Comparison of ENCODE assay signal across 2 worm cellular contexts in the genomic region with DNA sequence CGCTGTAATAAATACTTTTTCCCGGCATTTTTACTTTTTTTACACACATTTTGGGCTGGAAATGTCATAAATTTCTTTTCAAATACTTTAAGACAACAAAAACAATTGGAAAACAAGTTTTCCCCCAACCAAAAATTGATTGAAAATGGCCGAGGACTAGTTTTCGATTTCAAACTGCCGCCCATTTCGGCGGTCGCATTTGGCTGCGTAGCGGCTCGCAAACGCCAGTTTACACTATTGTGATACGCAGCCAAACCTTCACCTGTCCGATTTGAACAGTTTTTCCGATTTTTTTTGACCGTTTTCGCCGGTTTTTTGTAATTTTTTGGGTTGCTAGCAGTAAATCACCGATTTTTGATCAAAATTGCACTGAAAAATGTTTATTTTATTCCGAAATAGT.
TF ChIP-seq lines count a peak whose summit lies in the region.

No protein-coding gene starts in this region.

TF ChIP-seq in whole organism, L1 larva, 84 proteins besides CTCF, POLR2A, EP300 and RAD21 (continued from another document):
- TF ChIP-seq unc-62 (GFP tag; optimal IDR thresholded peaks at IDR 0.05; lab: Kevin White, UChicago), result no peak
- peak; percentile 72 for TF ChIP-seq ama-1 (optimal IDR thresholded peaks at IDR 0.05; lab: Kevin White, UChicago)
- TF ChIP-seq mep-1 (tag; optimal IDR thresholded peaks at IDR 0.05; lab: Kevin White, UChicago), result peak; percentile 97
- peak; percentile 94 for TF ChIP-seq isw-1 (GFP tag; IDR thresholded peaks at IDR 0.05; lab: Robert Waterston, UW)
- peak; percentile 86 for TF ChIP-seq ceh-8 (GFP tag; optimal IDR thresholded peaks at IDR 0.05; lab: Kevin White, UChicago)
- TF ChIP-seq fos-1 (tag; optimal IDR thresholded peaks at IDR 0.05; lab: Kevin White, UChicago), result peak; percentile 89
- peak; percentile 96 for TF ChIP-seq lin-14 (GFP tag; optimal IDR thresholded peaks at IDR 0.05; lab: Kevin White, UChicago)
- peak in 1 of 2 experiments; percentile 92 for TF ChIP-seq mdl-1 (tag; optimal IDR thresholded peaks at IDR 0.05; lab: Kevin White, UChicago)
- TF ChIP-seq C04F5.9 (tag; optimal IDR thresholded peaks at IDR 0.05; lab: Kevin White, UChicago), result peak; percentile 84
- peak; percentile 84 for TF ChIP-seq ceh-88 (GFP tag; IDR thresholded peaks at IDR 0.05; lab: Robert Waterston, UW)
- TF ChIP-seq ces-1 (GFP tag; optimal IDR thresholded peaks at IDR 0.05; lab: Kevin White, UChicago), result no peak
- TF ChIP-seq unc-98 (GFP tag; IDR thresholded peaks at IDR 0.05; lab: Robert Waterston, UW), result peak; percentile 70; the same call in 1 of the 2 replicates
- TF ChIP-seq blmp-1 (tag; optimal IDR thresholded peaks at IDR 0.05; lab: Kevin White, UChicago), result peak; percentile 88
- no peak for TF ChIP-seq tlp-1 (tag; optimal IDR thresholded peaks at IDR 0.05; lab: Kevin White, UChicago)
- peak; percentile 88 for TF ChIP-seq irx-1 (tag; optimal IDR thresholded peaks at IDR 0.05; lab: Kevin White, UChicago)
- TF ChIP-seq ztf-11 (tag; optimal IDR thresholded peaks at IDR 0.05; lab: Kevin White, UChicago), result peak; percentile 23 to 90
- TF ChIP-seq dsc-1 (tag; optimal IDR thresholded peaks at IDR 0.05; lab: Kevin White, UChicago), result peak; percentile 95
- TF ChIP-seq efl-3 (GFP tag; optimal IDR thresholded peaks at IDR 0.05; lab: Kevin White, UChicago), result peak; percentile 67
- TF ChIP-seq ets-5 (GFP tag; IDR thresholded peaks at IDR 0.05; lab: Robert Waterston, UW), result no peak
- peak; percentile 91 for TF ChIP-seq elt-2 (tag; optimal IDR thresholded peaks at IDR 0.05; lab: Kevin White, UChicago)
- TF ChIP-seq elt-3 (tag; optimal IDR thresholded peaks at IDR 0.05; lab: Kevin White, UChicago), result peak; percentile 87 to 96 (median 96)
- peak; percentile 80 for TF ChIP-seq aha-1 (tag; optimal IDR thresholded peaks at IDR 0.05; lab: Kevin White, UChicago)
- peak; percentile 97 for TF ChIP-seq grh-1 (GFP tag; IDR thresholded peaks at IDR 0.05; lab: Robert Waterston, UW)
- TF ChIP-seq unc-30 (tag; optimal IDR thresholded peaks at IDR 0.05; lab: Kevin White, UChicago), result no peak
- peak; percentile 95 to 97 for TF ChIP-seq lsy-2 (tag; optimal IDR thresholded peaks at IDR 0.05; lab: Kevin White, UChicago)
- peak; percentile 95 for TF ChIP-seq nhr-77 (tag; optimal IDR thresholded peaks at IDR 0.05; lab: Kevin White, UChicago)
- peak; percentile 96 for TF ChIP-seq nhr-19 (GFP tag; conservative IDR thresholded peaks at IDR 0.05; lab: Robert Waterston, UW)
TF ChIP-seq in whole organism, L1 larva: peak in this region for 65.

TF ChIP-seq in whole organism, young adult, 124 proteins besides CTCF, POLR2A, EP300 and RAD21 (continued from another document):
- TF ChIP-seq ama-1 (optimal IDR thresholded peaks at IDR 0.05; lab: Kevin White, UChicago), result peak; percentile 8
- TF ChIP-seq ama-1 (GFP tag; optimal IDR thresholded peaks at IDR 0.05; lab: Kevin White, UChicago), result peak in 1 of 2 experiments; percentile 52
- peak; percentile 46 for TF ChIP-seq B0035.1 (tag; optimal IDR thresholded peaks at IDR 0.05; lab: Kevin White, UChicago)
- peak; percentile 90 for TF ChIP-seq ceh-91 (GFP tag; IDR thresholded peaks at IDR 0.05; lab: Robert Waterston, UW)
- TF ChIP-seq sptf-2 (GFP tag; optimal IDR thresholded peaks at IDR 0.05; lab: Kevin White, UChicago), result peak; percentile 30
- peak; percentile 97 for TF ChIP-seq F23B12.7 (tag; optimal IDR thresholded peaks at IDR 0.05; lab: Kevin White, UChicago; ENCODE audit: insufficient read depth)
- peak; percentile 80; the same call in 1 of the 2 replicates for TF ChIP-seq cebp-2 (GFP tag; IDR thresholded peaks at IDR 0.05; lab: Robert Waterston, UW)
- TF ChIP-seq nhr-179 (tag; optimal IDR thresholded peaks at IDR 0.05; lab: Kevin White, UChicago), result no peak
- peak; percentile 47; the same call in 1 of the 2 replicates for TF ChIP-seq ceh-58 (GFP tag; IDR thresholded peaks at IDR 0.05; lab: Robert Waterston, UW)
- TF ChIP-seq somi-1 (GFP tag; optimal IDR thresholded peaks at IDR 0.05; lab: Kevin White, UChicago), result peak; percentile 88
- TF ChIP-seq D2030.7 (GFP tag; IDR thresholded peaks at IDR 0.05; lab: Robert Waterston, UW), result peak; percentile 97
- TF ChIP-seq F39B2.1 (GFP tag; IDR thresholded peaks at IDR 0.05; lab: Robert Waterston, UW), result 0 out of 2 replicates have a peak, but pooled peaks have one; percentile 43
- peak; percentile 100 for TF ChIP-seq lin-54 (GFP tag; optimal IDR thresholded peaks at IDR 0.05; lab: Kevin White, UChicago)
- peak; percentile 81 for TF ChIP-seq lin-26 (GFP tag; IDR thresholded peaks at IDR 0.05; lab: Robert Waterston, UW)
- TF ChIP-seq rec-8 (tag; optimal IDR thresholded peaks at IDR 0.05; lab: Kevin White, UChicago), result no peak
- TF ChIP-seq mes-4 (tag; optimal IDR thresholded peaks at IDR 0.05; lab: Kevin White, UChicago), result no peak
- peak; percentile 66 for TF ChIP-seq T26A5.8 (tag; optimal IDR thresholded peaks at IDR 0.05; lab: Kevin White, UChicago)
- TF ChIP-seq nfya-2 (GFP tag; IDR thresholded peaks at IDR 0.05; lab: Robert Waterston, UW), result no peak
- peak; percentile 96 for TF ChIP-seq ztf-26 (tag; optimal IDR thresholded peaks at IDR 0.05; lab: Kevin White, UChicago)
- TF ChIP-seq chd-7 (tag; optimal IDR thresholded peaks at IDR 0.05; lab: Kevin White, UChicago), result peak; percentile 89
- TF ChIP-seq ekl-4 (GFP tag; IDR thresholded peaks at IDR 0.05; lab: Robert Waterston, UW), result peak; percentile 97
- peak; percentile 90 for TF ChIP-seq Y67H2A.10 (GFP tag; conservative IDR thresholded peaks at IDR 0.05; lab: Robert Waterston, UW)
- TF ChIP-seq lag-1 (GFP tag; IDR thresholded peaks at IDR 0.05; lab: Robert Waterston, UW), result no peak
- TF ChIP-seq snpc-3.4 (tag; optimal IDR thresholded peaks at IDR 0.05; lab: Kevin White, UChicago), result peak; percentile 92
- TF ChIP-seq gei-17 (GFP tag; optimal IDR thresholded peaks at IDR 0.05; lab: Kevin White, UChicago), result peak; percentile 75
- TF ChIP-seq him-1 (tag; optimal IDR thresholded peaks at IDR 0.05; lab: Kevin White, UChicago), result no peak
- peak; percentile 84 for TF ChIP-seq zfh-2 (GFP tag; conservative IDR thresholded peaks at IDR 0.05; lab: Robert Waterston, UW)
- TF ChIP-seq rpc-1 (optimal IDR thresholded peaks at IDR 0.05; lab: Kevin White, UChicago), result no peak
- no peak for TF ChIP-seq rpc-1 (tag; optimal IDR thresholded peaks at IDR 0.05; lab: Kevin White, UChicago)
- TF ChIP-seq dox-1 (GFP tag; IDR thresholded peaks at IDR 0.05; lab: Robert Waterston, UW), result peak; percentile 98
- peak; percentile 84 for TF ChIP-seq lsl-1 (GFP tag; optimal IDR thresholded peaks at IDR 0.05; lab: Kevin White, UChicago)
- TF ChIP-seq Y95B8A.8 (GFP tag; IDR thresholded peaks at IDR 0.05; lab: Robert Waterston, UW), result peak; percentile 97
- no peak for TF ChIP-seq aptf-3 (GFP tag; IDR thresholded peaks at IDR 0.05; lab: Robert Waterston, UW)
- peak; percentile 76; the same call in 1 of the 2 replicates for TF ChIP-seq Y79H2A.3 (GFP tag; conservative IDR thresholded peaks at IDR 0.05; lab: Robert Waterston, UW)
- TF ChIP-seq aptf-2 (GFP tag; conservative IDR thresholded peaks at IDR 0.05; lab: Robert Waterston, UW), result peak; percentile 89
